Worm (Caenorhabditis elegans) whole organism, L4 larva: Measurements from ENCODE around the gene Y48A6B.7.

Experiments
- F26F4.8 ChIP-seq: fragments of 200-800 bp; sonication (Bioruptor generic); conservative IDR thresholded peaks from 2 replicates; pipeline ENCODE4 v1.3.6; 2022; ENCODE audit warnings: missing genetic modification characterization, missing compliant biosample characterization
- F37D6.2 ChIP-seq: sonication (generic microtip); optimal IDR thresholded peaks from 2 replicates; lab custom pipeline; 2016; ENCODE audit warnings: mild to moderate bottlenecking, missing genetic modification characterization, missing compliant biosample characterization
- T20F7.1 ChIP-seq: fragments of 200-800 bp; sonication (Bioruptor generic); optimal IDR thresholded peaks from 2 replicates; lab custom pipeline; 2018; ENCODE audit warnings: mild to moderate bottlenecking, missing genetic modification characterization, missing compliant biosample characterization
- T26A8.4 ChIP-seq: fragments of 200-800 bp; sonication (Bioruptor generic); IDR thresholded peaks from 2 replicates; pipeline ENCODE4 v1.3.6; 2022; ENCODE audit warnings: missing genetic modification characterization, missing compliant biosample characterization
- Y105C5A.15 ChIP-seq: fragments of 200-800 bp; sonication (Bioruptor generic); IDR thresholded peaks from 2 replicates; pipeline ENCODE4 v1.3.6; 2022; ENCODE audit warnings: missing genetic modification characterization, missing compliant biosample characterization
- Y5F2A.4 ChIP-seq: fragments of 200-800 bp; sonication (Bioruptor generic); optimal IDR thresholded peaks from 2 replicates; lab custom pipeline; 2018; ENCODE audit warnings: mild to moderate bottlenecking, missing genetic modification characterization, missing compliant biosample characterization
- ZK337.2 ChIP-seq: fragments of 200-800 bp; sonication (Bioruptor generic); IDR thresholded peaks from 2 replicates; pipeline ENCODE4 v1.3.6; 2022; ENCODE audit warnings: missing genetic modification reagents, missing genetic modification characterization, missing compliant biosample characterization
- ZK546.5 ChIP-seq, 2 experiments: sonication (generic microtip); optimal IDR thresholded peaks; 2 replicates each; lab custom pipeline; 2017; ENCODE audit warnings: missing biosample characterization in 2 of 2, missing genetic modification characterization in 2 of 2
- aha-1 ChIP-seq: fragments of 150-350 bp; peaks from one replicate; lab custom pipeline; 2014; ENCODE audit warnings: missing biosample characterization, missing genetic modification characterization
- ama-1 ChIP-seq: fragments of 150-350 bp; optimal IDR thresholded peaks from 2 replicates; lab custom pipeline; 2014; ENCODE audit warnings: inconsistent platforms, mixed read lengths
- ceh-20 ChIP-seq: fragments of 200-800 bp; sonication (Bioruptor generic); IDR thresholded peaks from 2 replicates; pipeline ENCODE4 v1.3.6; 2022; ENCODE audit warnings: missing genetic modification reagents, missing genetic modification characterization, missing compliant biosample characterization
- ceh-32 ChIP-seq: sonication (generic microtip); optimal IDR thresholded peaks from 2 replicates; lab custom pipeline; 2016; ENCODE audit warnings: mild to moderate bottlenecking, missing genetic modification characterization, missing compliant biosample characterization; ENCODE audit not compliant: poor library complexity
- dmd-8 ChIP-seq: fragments of 200-800 bp; sonication (Bioruptor generic); IDR thresholded peaks from 2 replicates; pipeline ENCODE4 v1.3.6; 2022; ENCODE audit warnings: missing genetic modification characterization, missing compliant biosample characterization
- dpl-1 ChIP-seq: fragments of 150-350 bp; optimal IDR thresholded peaks from 2 replicates; lab custom pipeline; 2014; ENCODE audit warnings: missing biosample characterization, missing genetic modification reagents, missing genetic modification characterization
- duxl-1 ChIP-seq: sonication (generic microtip); optimal IDR thresholded peaks from 2 replicates; lab custom pipeline; 2016; ENCODE audit warnings: mild to moderate bottlenecking, missing genetic modification characterization, moderate library complexity, missing compliant biosample characterization; ENCODE audit not compliant: poor library complexity
- dve-1 ChIP-seq: sonication (generic microtip); optimal IDR thresholded peaks from 2 replicates; lab custom pipeline; 2017; ENCODE audit warnings: antibody characterized with exemption, mild to moderate bottlenecking, missing genetic modification characterization, missing compliant biosample characterization; ENCODE audit not compliant: insufficient read depth
- egl-27 ChIP-seq: sonication (generic microtip); optimal IDR thresholded peaks from 3 replicates; lab custom pipeline; 2017; ENCODE audit warnings: missing biosample characterization, missing genetic modification reagents, missing genetic modification characterization
- fkh-10 ChIP-seq: fragments of 150-350 bp; optimal IDR thresholded peaks from 2 replicates; lab custom pipeline; 2014; ENCODE audit warnings: missing biosample characterization, missing genetic modification reagents, missing genetic modification characterization
- gei-8 ChIP-seq: fragments of 200-800 bp; sonication (Bioruptor generic); optimal IDR thresholded peaks from 2 replicates; lab custom pipeline; 2018; ENCODE audit warnings: mild to moderate bottlenecking, missing genetic modification characterization, missing compliant biosample characterization
- hlh-30 ChIP-seq: sonication (generic microtip); optimal IDR thresholded peaks from 2 replicates; lab custom pipeline; 2017; ENCODE audit warnings: antibody characterized with exemption, mild to moderate bottlenecking, missing genetic modification characterization, missing compliant biosample characterization; ENCODE audit not compliant: insufficient read depth
- jun-1 ChIP-seq: fragments of 150-350 bp; optimal IDR thresholded peaks from 2 replicates; lab custom pipeline; 2014; ENCODE audit warnings: missing biosample characterization, missing genetic modification reagents, missing genetic modification characterization
- lim-7 ChIP-seq: fragments of 200-800 bp; sonication (Bioruptor generic); IDR thresholded peaks from 2 replicates; pipeline ENCODE4 v1.3.6; 2022; ENCODE audit warnings: missing genetic modification characterization, missing compliant biosample characterization
- lin-15B ChIP-seq: fragments of 150-350 bp; sonication (generic microtip); optimal IDR thresholded peaks from 3 replicates; lab custom pipeline; 2014; ENCODE audit warnings: missing biosample characterization, missing genetic modification characterization
- lir-3 ChIP-seq: sonication (generic microtip); optimal IDR thresholded peaks from 2 replicates; lab custom pipeline; 2016; ENCODE audit warnings: mild to moderate bottlenecking, missing genetic modification characterization, missing compliant biosample characterization
- madf-5 ChIP-seq, 2 experiments: fragments of 200-800 bp; sonication (Bioruptor generic); IDR thresholded peaks; 2 replicates each; pipeline ENCODE4 v1.3.6; 2022; ENCODE audit warnings: missing compliant biosample characterization in 2 of 2, missing genetic modification characterization in 2 of 2
- mdl-1 ChIP-seq, 2 experiments: fragments of 150-350 bp in 1 of 2; sonication (generic microtip) in 1 of 2; optimal IDR thresholded peaks; 2 replicates each; lab custom pipeline; 2014 to 2017; ENCODE audit warnings: missing biosample characterization in 2 of 2, missing genetic modification characterization in 2 of 2
- mep-1 ChIP-seq: fragments of 150-350 bp; sonication (generic microtip); optimal IDR thresholded peaks from 3 replicates; lab custom pipeline; 2014; ENCODE audit warnings: missing biosample characterization, missing genetic modification characterization
- mxl-2 ChIP-seq: fragments of 200-800 bp; sonication (Bioruptor generic); conservative IDR thresholded peaks from 2 replicates; pipeline ENCODE4 v1.3.6; 2022; ENCODE audit warnings: missing genetic modification reagents, missing genetic modification characterization, missing compliant biosample characterization
- nhr-10 ChIP-seq: fragments of 150-350 bp; optimal IDR thresholded peaks from 2 replicates; lab custom pipeline; 2014; ENCODE audit warnings: missing biosample characterization, missing genetic modification characterization
- nhr-102 ChIP-seq: sonication (generic microtip); optimal IDR thresholded peaks from 2 replicates; lab custom pipeline; 2016; ENCODE audit warnings: mild to moderate bottlenecking, missing genetic modification characterization, moderate library complexity, missing compliant biosample characterization
- nhr-11 ChIP-seq: fragments of 150-350 bp; optimal IDR thresholded peaks from 2 replicates; lab custom pipeline; 2014; ENCODE audit warnings: missing biosample characterization, missing genetic modification characterization
- nhr-25 ChIP-seq: sonication (generic microtip); optimal IDR thresholded peaks from 2 replicates; lab custom pipeline; 2017; ENCODE audit warnings: missing genetic modification characterization, mild to moderate bottlenecking, missing compliant biosample characterization, antibody characterized with exemption, moderate library complexity, borderline replicate concordance; ENCODE audit not compliant: insufficient read depth
- nhr-28 ChIP-seq: fragments of 150-350 bp; optimal IDR thresholded peaks from 2 replicates; lab custom pipeline; 2014; ENCODE audit warnings: missing biosample characterization, missing genetic modification characterization
- nhr-76 ChIP-seq: fragments of 150-350 bp; optimal IDR thresholded peaks from 2 replicates; lab custom pipeline; 2014; ENCODE audit warnings: missing biosample characterization, missing genetic modification characterization
- nhr-77 ChIP-seq: fragments of 150-350 bp; optimal IDR thresholded peaks from 2 replicates; lab custom pipeline; 2014; ENCODE audit warnings: missing biosample characterization, missing genetic modification characterization
- pha-4 ChIP-seq, 2 experiments: fragments of 150-350 bp in 1 of 2; fragments of 200-800 bp in 1 of 2; sonication (Bioruptor generic) in 1 of 2; IDR thresholded peaks in 1 of 2; optimal IDR thresholded peaks in 1 of 2; 2 replicates each; pipeline versions ENCODE4 v1.3.6 to Lab custom; 2014 to 2022; ENCODE audit warnings: missing genetic modification characterization in 2 of 2, missing genetic modification reagents in 2 of 2, missing biosample characterization in 1 of 2, missing compliant biosample characterization in 1 of 2
- php-3 ChIP-seq: fragments of 200-800 bp; sonication (Bioruptor generic); IDR thresholded peaks from 2 replicates; pipeline ENCODE4 v1.3.6; 2022; ENCODE audit warnings: missing genetic modification reagents, missing genetic modification characterization, missing compliant biosample characterization
- rbr-2 ChIP-seq: sonication (generic microtip); optimal IDR thresholded peaks from 2 replicates; lab custom pipeline; 2016; ENCODE audit warnings: missing genotype, missing genetic modification characterization, missing compliant biosample characterization
- saeg-2 ChIP-seq: fragments of 200-800 bp; sonication (Bioruptor generic); IDR thresholded peaks from 2 replicates; pipeline ENCODE4 v1.3.6; 2022; ENCODE audit warnings: missing genetic modification reagents, missing genetic modification characterization, missing compliant biosample characterization
- set-16 ChIP-seq: fragments of 200-800 bp; sonication (Bioruptor generic); IDR thresholded peaks from 2 replicates; pipeline ENCODE4 v1.3.6; 2022; ENCODE audit warnings: missing genetic modification reagents, missing genetic modification characterization, missing compliant biosample characterization
- skn-1 ChIP-seq: fragments of 150-350 bp; optimal IDR thresholded peaks from 2 replicates; lab custom pipeline; 2014; ENCODE audit warnings: missing biosample characterization, missing genetic modification characterization
- snpc-1.2 ChIP-seq: fragments of 200-800 bp; sonication (Bioruptor generic); IDR thresholded peaks from 2 replicates; pipeline ENCODE4 v1.3.6; 2022; ENCODE audit warnings: missing genetic modification reagents, missing genetic modification characterization, missing compliant biosample characterization
- spr-1 ChIP-seq: sonication (generic microtip); optimal IDR thresholded peaks from 2 replicates; lab custom pipeline; 2016; ENCODE audit warnings: mild to moderate bottlenecking, missing genetic modification characterization, missing compliant biosample characterization
- tag-97 ChIP-seq: fragments of 200-800 bp; sonication (Bioruptor generic); IDR thresholded peaks from 2 replicates; pipeline ENCODE4 v1.3.6; 2022; ENCODE audit warnings: missing genetic modification characterization, missing compliant biosample characterization
- unc-130 ChIP-seq: sonication (generic microtip); optimal IDR thresholded peaks from 2 replicates; lab custom pipeline; 2016; ENCODE audit warnings: missing genetic modification reagents, missing genetic modification characterization, missing compliant biosample characterization
- unc-62 ChIP-seq, 3 experiments: fragments of 150-350 bp in 1 of 3; sonication (generic microtip); optimal IDR thresholded peaks in 2 of 3; peaks in 1 of 3; 1 replicate in 1 of 3; 2 replicates in 2 of 3; lab custom pipeline; 2014 to 2017; ENCODE audit warnings: missing biosample characterization in 3 of 3, missing genetic modification characterization in 3 of 3, missing genetic modification reagents in 3 of 3, missing genotype in 1 of 3
- vab-7 ChIP-seq: fragments of 200-800 bp; sonication (Bioruptor generic); IDR thresholded peaks from 2 replicates; pipeline ENCODE4 v1.3.6; 2022; ENCODE audit warnings: missing genetic modification reagents, missing genetic modification characterization, missing compliant biosample characterization
- zag-1 ChIP-seq: fragments of 150-350 bp; optimal IDR thresholded peaks from 2 replicates; lab custom pipeline; 2014; ENCODE audit warnings: missing biosample characterization, missing genetic modification characterization
- ztf-11 ChIP-seq: fragments of 150-350 bp; optimal IDR thresholded peaks from 2 replicates; lab custom pipeline; 2014; ENCODE audit warnings: missing biosample characterization, missing genetic modification characterization

The Y48A6B.7 gene

ce11 chrIII:10989491-10990032, 36.8 kb downstream of the Y48A6B.7 start (continued):
- peak; percentile 97 for TF ChIP-seq rbr-2 (tag; lab: Kevin White, UChicago)
- TF ChIP-seq T20F7.1 (GFP tag; lab: Kevin White, UChicago), result peak; percentile 85
- TF ChIP-seq madf-5 (GFP tag; IDR thresholded peaks at IDR 0.05; lab: Robert Waterston, UW), result peak; percentile 92 to 96
- TF ChIP-seq nhr-102, result peak; percentile 96
- TF ChIP-seq nhr-25 (tag; lab: Kevin White, UChicago), result peak; percentile 91
- TF ChIP-seq nhr-11 (tag; lab: Kevin White, UChicago), result peak; percentile 90
- TF ChIP-seq dpl-1, result peak; percentile 84
- peak in 1 of 2 experiments; percentile 100 for TF ChIP-seq unc-62 (GFP tag; optimal IDR thresholded peaks at IDR 0.05 in 1 of 2; lab: Kevin White, UChicago)
- peak; percentile 59 for TF ChIP-seq unc-62 (tag; optimal IDR thresholded peaks at IDR 0.05; lab: Kevin White, UChicago)
- peak; percentile 94 for TF ChIP-seq saeg-2
- TF ChIP-seq lin-15B (tag; lab: Kevin White, UChicago), result peak; percentile 48
- TF ChIP-seq dve-1 (tag; lab: Kevin White, UChicago), result peak; percentile 99
- peak; percentile 96 for TF ChIP-seq php-3 (GFP tag; lab: Robert Waterston, UW)
- peak; percentile 94 for TF ChIP-seq jun-1
- TF ChIP-seq duxl-1, result peak; percentile 95
- TF ChIP-seq nhr-10 (tag; lab: Kevin White, UChicago), result peak; percentile 74
- peak; percentile 92 for TF ChIP-seq ZK337.2
- no peak for TF ChIP-seq ZK546.5 (tag; optimal IDR thresholded peaks at IDR 0.05; lab: Kevin White, UChicago)
- TF ChIP-seq nhr-77 (tag; lab: Kevin White, UChicago), result peak; percentile 76
- peak; percentile 80 for TF ChIP-seq ceh-32
- peak; percentile 98 for TF ChIP-seq T26A8.4 (GFP tag; lab: Robert Waterston, UW)
- TF ChIP-seq fkh-10 (GFP tag; lab: Kevin White, UChicago), result peak; percentile 84
- peak; percentile 66 for TF ChIP-seq nhr-28 (tag; lab: Kevin White, UChicago)
- peak; percentile 93 for TF ChIP-seq snpc-1.2 (GFP tag; lab: Robert Waterston, UW)
- no peak for TF ChIP-seq nhr-76 (tag; lab: Kevin White, UChicago)
- TF ChIP-seq pha-4 (GFP tag; IDR thresholded peaks at IDR 0.05; lab: Robert Waterston, UW), result peak; percentile 98
- peak; percentile 31 for TF ChIP-seq pha-4 (tag; optimal IDR thresholded peaks at IDR 0.05; lab: Kevin White, UChicago)
- peak; percentile 85; the same call in 1 of the 2 replicates for TF ChIP-seq tag-97 (GFP tag; lab: Robert Waterston, UW)
- TF ChIP-seq dmd-8, result peak; percentile 96
- TF ChIP-seq ceh-20 (GFP tag; lab: Robert Waterston, UW), result peak; percentile 97
- TF ChIP-seq Y5F2A.4, result peak; percentile 88
- TF ChIP-seq F37D6.2 (tag; lab: Kevin White, UChicago), result peak; percentile 94
- peak; percentile 89 for TF ChIP-seq egl-27
- TF ChIP-seq hlh-30 (tag; lab: Kevin White, UChicago), result peak; percentile 94
- TF ChIP-seq spr-1 (tag; lab: Kevin White, UChicago), result peak; percentile 95
- peak; percentile 96 for TF ChIP-seq gei-8
- TF ChIP-seq mdl-1 (tag; optimal IDR thresholded peaks at IDR 0.05; lab: Kevin White, UChicago), result peak; percentile 50 to 64
- TF ChIP-seq vab-7 (GFP tag; lab: Robert Waterston, UW), result peak; percentile 98
- no peak for TF ChIP-seq ztf-11 (tag; lab: Kevin White, UChicago)
- TF ChIP-seq lir-3 (tag; lab: Kevin White, UChicago), result peak; percentile 90
- TF ChIP-seq mep-1, result peak; percentile 98
- peak; percentile 95 for TF ChIP-seq lim-7 (GFP tag; lab: Robert Waterston, UW)
- peak; percentile 99 for TF ChIP-seq F26F4.8 (GFP tag; lab: Robert Waterston, UW)
- peak; percentile 96 for TF ChIP-seq Y105C5A.15 (GFP tag; lab: Robert Waterston, UW)
- peak; percentile 100 for TF ChIP-seq aha-1
- TF ChIP-seq set-16 (GFP tag; lab: Robert Waterston, UW), result peak; percentile 85
- peak; percentile 91 for TF ChIP-seq mxl-2 (GFP tag; lab: Robert Waterston, UW)
- peak; percentile 55 for TF ChIP-seq ama-1 (lab: Kevin White, UChicago)
- peak; percentile 70 for TF ChIP-seq zag-1 (tag; lab: Kevin White, UChicago)
- no peak for TF ChIP-seq skn-1 (tag; lab: Kevin White, UChicago)
- peak; percentile 86 for TF ChIP-seq unc-130 (GFP tag; lab: Kevin White, UChicago)
